Fruit fly (Drosophila melanogaster) whole organism, prepupa: ENCODE data around the gene Osbp.

ENCODE experiments used
- Blimp-1 ChIP-seq: fragments of 200-800 bp; sonication (Bioruptor generic); optimal IDR thresholded peaks from 3 replicates; lab custom pipeline; 2017; ENCODE audit warnings: missing biosample characterization, missing genetic modification characterization, mild to moderate bottlenecking, moderate library complexity, missing genetic modification reagents
- CG10669 ChIP-seq: fragments of 200-800 bp; sonication (Bioruptor generic); optimal IDR thresholded peaks from 3 replicates; lab custom pipeline; 2018; ENCODE audit warnings: missing biosample characterization, mild to moderate bottlenecking, missing genetic modification characterization, moderate library complexity
- CG11294 ChIP-seq: fragments of 200-800 bp; sonication (Bioruptor generic); IDR thresholded peaks from 2 replicates; pipeline ENCODE4 v1.3.6; 2022; ENCODE audit warnings: missing biosample characterization, missing genetic modification characterization
- CG11902 ChIP-seq: fragments of 200-800 bp; sonication (Bioruptor generic); optimal IDR thresholded peaks from 3 replicates; lab custom pipeline; 2016; ENCODE audit warnings: missing biosample characterization, missing genetic modification characterization
- CG15336 ChIP-seq: fragments of 200-800 bp; sonication (Bioruptor generic); IDR thresholded peaks from 2 replicates; pipeline ENCODE4 v1.3.6; 2022; ENCODE audit warnings: missing biosample characterization, missing genetic modification characterization
- CG1621 ChIP-seq: fragments of 200-800 bp; sonication (Bioruptor generic); optimal IDR thresholded peaks from 3 replicates; lab custom pipeline; 2018; ENCODE audit warnings: missing biosample characterization, mild to moderate bottlenecking, missing genetic modification characterization
- CG16779 ChIP-seq: fragments of 200-800 bp; sonication (Bioruptor generic); optimal IDR thresholded peaks from 3 replicates; lab custom pipeline; 2017; ENCODE audit warnings: missing biosample characterization, mild to moderate bottlenecking, missing genetic modification characterization
- CG3032 ChIP-seq: fragments of 200-800 bp; optimal IDR thresholded peaks from 2 replicates; lab custom pipeline; 2019; ENCODE audit warnings: missing biosample characterization, mild to moderate bottlenecking, missing genetic modification characterization, moderate library complexity
- CG32006 ChIP-seq: fragments of 200-800 bp; sonication (Bioruptor generic); optimal IDR thresholded peaks from 3 replicates; lab custom pipeline; 2017; ENCODE audit warnings: missing biosample characterization, mild to moderate bottlenecking, missing genetic modification characterization
- CG34406 ChIP-seq: fragments of 200-800 bp; sonication (Bioruptor generic); optimal IDR thresholded peaks from 3 replicates; lab custom pipeline; 2016; ENCODE audit warnings: missing biosample characterization, missing genetic modification characterization
- CG4318 ChIP-seq: fragments of 200-800 bp; sonication (Bioruptor generic); optimal IDR thresholded peaks from 3 replicates; lab custom pipeline; 2017; ENCODE audit warnings: missing biosample characterization, mild to moderate bottlenecking, missing genetic modification characterization
- CG6163 ChIP-seq: fragments of 200-800 bp; sonication (Bioruptor generic); IDR thresholded peaks from 3 replicates; pipeline ENCODE4 v1.3.6; 2022; ENCODE audit warnings: missing biosample characterization, missing genetic modification characterization
- CG6276 ChIP-seq: fragments of 200-800 bp; sonication (Bioruptor generic); optimal IDR thresholded peaks from 2 replicates; lab custom pipeline; 2017; ENCODE audit warnings: missing biosample characterization, mild to moderate bottlenecking, missing genetic modification characterization
- CG6792 ChIP-seq: fragments of 200-800 bp; sonication (Bioruptor generic); optimal IDR thresholded peaks from 3 replicates; lab custom pipeline; 2016; ENCODE audit warnings: missing biosample characterization, missing genetic modification characterization
- CG6808 ChIP-seq: fragments of 200-800 bp; sonication (Bioruptor generic); optimal IDR thresholded peaks from 3 replicates; lab custom pipeline; 2017; ENCODE audit warnings: missing biosample characterization, missing genetic modification characterization, mild to moderate bottlenecking, moderate library complexity, missing genetic modification reagents
- CG6854 ChIP-seq: fragments of 200-800 bp; sonication (Bioruptor generic); optimal IDR thresholded peaks from 2 replicates; lab custom pipeline; 2017; ENCODE audit warnings: missing biosample characterization, mild to moderate bottlenecking, missing genetic modification characterization
- CG8119 ChIP-seq: fragments of 200-800 bp; sonication (Bioruptor generic); IDR thresholded peaks from 3 replicates; pipeline ENCODE4 v1.3.6; 2022; ENCODE audit warnings: missing biosample characterization, missing genetic modification characterization
- CG8319 ChIP-seq: fragments of 200-800 bp; sonication (Bioruptor generic); optimal IDR thresholded peaks from 3 replicates; lab custom pipeline; 2016; ENCODE audit warnings: missing biosample characterization, missing genetic modification characterization
- CG8632 ChIP-seq: fragments of 200-800 bp; sonication (Bioruptor generic); optimal IDR thresholded peaks from 3 replicates; lab custom pipeline; 2016; ENCODE audit warnings: missing biosample characterization, missing genetic modification characterization
- Eip78C ChIP-seq: fragments of 200-800 bp; sonication (Bioruptor generic); peaks from one replicate; lab custom pipeline; 2016; ENCODE audit warnings: missing biosample characterization, missing genetic modification characterization
- Hr38 ChIP-seq: sonication (Bioruptor generic); optimal IDR thresholded peaks from 2 replicates; lab custom pipeline; 2016; ENCODE audit warnings: missing biosample characterization, missing genetic modification characterization
- Hr39 ChIP-seq: fragments of 200-800 bp; sonication (Bioruptor generic); optimal IDR thresholded peaks from 2 replicates; lab custom pipeline; 2016; ENCODE audit warnings: missing biosample characterization, missing genetic modification characterization
- Hr4 ChIP-seq: fragments of 200-800 bp; sonication (Bioruptor generic); optimal IDR thresholded peaks from 3 replicates; lab custom pipeline; 2016; ENCODE audit warnings: missing biosample characterization, missing genetic modification characterization
- Lpt ChIP-seq: fragments of 200-800 bp; sonication (Bioruptor generic); optimal IDR thresholded peaks from 3 replicates; lab custom pipeline; 2016; ENCODE audit warnings: missing biosample characterization, missing genetic modification characterization
- Met ChIP-seq: fragments of 200-800 bp; sonication (Bioruptor generic); optimal IDR thresholded peaks from 3 replicates; lab custom pipeline; 2016; ENCODE audit warnings: missing biosample characterization, missing genetic modification characterization
- OdsH ChIP-seq: fragments of 200-800 bp; sonication (Bioruptor generic); optimal IDR thresholded peaks from 3 replicates; lab custom pipeline; 2016; ENCODE audit warnings: missing biosample characterization, missing genetic modification characterization
- Smox ChIP-seq: fragments of 200-800 bp; sonication (Bioruptor generic); optimal IDR thresholded peaks from 3 replicates; lab custom pipeline; 2016; ENCODE audit warnings: missing biosample characterization, missing genetic modification characterization
- Sox15 ChIP-seq: fragments of 200-800 bp; sonication (Bioruptor generic); optimal IDR thresholded peaks from 3 replicates; lab custom pipeline; 2016; ENCODE audit warnings: missing biosample characterization, missing genetic modification characterization
- achi ChIP-seq: fragments of 200-800 bp; sonication (Bioruptor generic); optimal IDR thresholded peaks from 3 replicates; lab custom pipeline; 2016; ENCODE audit warnings: missing biosample characterization, missing genetic modification characterization
- cyc ChIP-seq: fragments of 200-800 bp; sonication (Bioruptor generic); optimal IDR thresholded peaks from 3 replicates; lab custom pipeline; 2016; ENCODE audit warnings: missing biosample characterization, missing genetic modification characterization
- dac ChIP-seq: fragments of 200-800 bp; sonication (Bioruptor generic); optimal IDR thresholded peaks from 2 replicates; lab custom pipeline; 2017; ENCODE audit warnings: missing biosample characterization, mild to moderate bottlenecking, missing genetic modification characterization
- dsx ChIP-seq: fragments of 200-800 bp; optimal IDR thresholded peaks from 3 replicates; lab custom pipeline; 2019; ENCODE audit warnings: missing biosample characterization, mild to moderate bottlenecking, missing genetic modification characterization, moderate library complexity; ENCODE audit not compliant: poor library complexity, severe bottlenecking
- eg ChIP-seq: fragments of 200-800 bp; sonication (Bioruptor generic); IDR thresholded peaks from 3 replicates; pipeline ENCODE4 v1.3.6; 2022; ENCODE audit warnings: missing biosample characterization, missing genetic modification characterization
- esn ChIP-seq: fragments of 200-800 bp; sonication (Bioruptor generic); optimal IDR thresholded peaks from 2 replicates; lab custom pipeline; 2016; ENCODE audit warnings: missing biosample characterization, mild to moderate bottlenecking, missing genetic modification characterization, moderate library complexity
- fd59A ChIP-seq: fragments of 200-800 bp; sonication (Bioruptor generic); optimal IDR thresholded peaks from 2 replicates; lab custom pipeline; 2017; ENCODE audit warnings: missing biosample characterization, mild to moderate bottlenecking, missing genetic modification characterization, missing genetic modification reagents
- fd85E ChIP-seq: fragments of 200-800 bp; sonication (Bioruptor generic); optimal IDR thresholded peaks from 3 replicates; lab custom pipeline; 2016; ENCODE audit warnings: missing biosample characterization, missing genetic modification characterization
- fkh ChIP-seq: fragments of 200-800 bp; sonication (Bioruptor generic); optimal IDR thresholded peaks from 3 replicates; lab custom pipeline; 2017; ENCODE audit warnings: missing biosample characterization, mild to moderate bottlenecking, missing genetic modification characterization, moderate library complexity
- lz ChIP-seq: fragments of 200-800 bp; sonication (Bioruptor generic); optimal IDR thresholded peaks from 3 replicates; lab custom pipeline; 2016; ENCODE audit warnings: missing biosample characterization, missing genetic modification characterization
- net ChIP-seq: fragments of 200-800 bp; sonication (Bioruptor generic); optimal IDR thresholded peaks from 3 replicates; lab custom pipeline; 2016; ENCODE audit warnings: missing biosample characterization, missing genetic modification characterization
- pdm3 ChIP-seq: fragments of 200-800 bp; sonication (Bioruptor generic); optimal IDR thresholded peaks from 3 replicates; lab custom pipeline; 2016; ENCODE audit warnings: missing biosample characterization, missing genetic modification characterization
- spab ChIP-seq: fragments of 200-800 bp; sonication (Bioruptor generic); optimal IDR thresholded peaks from 2 replicates; lab custom pipeline; 2017; ENCODE audit warnings: missing biosample characterization, mild to moderate bottlenecking, missing genetic modification characterization, missing genetic modification reagents
- svp ChIP-seq: fragments of 200-800 bp; sonication (Bioruptor generic); peaks from one replicate; lab custom pipeline; 2016; ENCODE audit warnings: missing biosample characterization, missing genetic modification characterization

Osbp gene

dm6 chr3R:24893320-24893955, 44.6 kb downstream of the Osbp start (continued):
- TF ChIP-seq Blimp-1 (GFP tag; lab: Kevin White, UChicago) = peak; percentile 69
- TF ChIP-seq CG32006 (GFP tag; lab: Kevin White, UChicago) = peak; percentile 90
- peak; percentile 87 for TF ChIP-seq svp (GFP tag; lab: Kevin White, UChicago)
- peak; percentile 79 for TF ChIP-seq CG8632
- TF ChIP-seq dsx = peak; percentile 91
- peak; percentile 81 for TF ChIP-seq CG16779 (tag; lab: Kevin White, UChicago)
- TF ChIP-seq CG3032 (tag; lab: Kevin White, UChicago) = peak; percentile 96
- peak; percentile 92 for TF ChIP-seq CG6276 (GFP tag; lab: Kevin White, UChicago)
- TF ChIP-seq cyc = peak; percentile 74
- TF ChIP-seq Sox15 (GFP tag; lab: Kevin White, UChicago) = peak; percentile 39
- peak; percentile 27 for TF ChIP-seq fd85E (GFP tag; lab: Kevin White, UChicago)
- TF ChIP-seq CG6792 = peak; percentile 80
- peak; percentile 77 for TF ChIP-seq Smox (GFP tag; lab: Kevin White, UChicago)
- TF ChIP-seq CG34406 (GFP tag; lab: Kevin White, UChicago) = peak; percentile 82
- TF ChIP-seq CG1621 (tag; lab: Kevin White, UChicago) = peak; percentile 45
- peak; percentile 64 for TF ChIP-seq fkh (GFP tag; lab: Kevin White, UChicago)
- peak; percentile 59 for TF ChIP-seq CG11902 (GFP tag; lab: Kevin White, UChicago)
- peak; percentile 91 for TF ChIP-seq spab
- peak; percentile 94 for TF ChIP-seq Lpt (GFP tag; lab: Kevin White, UChicago)
- peak; percentile 52 for TF ChIP-seq CG8319

dm6 chr3R:24890919-24891318, 47.1 kb downstream of the Osbp start:
- TF ChIP-seq svp (GFP tag; lab: Kevin White, UChicago) (peak; percentile 37), CG6808 (GFP tag; lab: Kevin White, UChicago) (no peak), Eip78C (GFP tag; lab: Kevin White, UChicago) (peak; percentile 69), CG10669 (GFP tag; lab: Kevin White, UChicago) (no peak), CG6792 (peak; percentile 14), Hr38 (GFP tag; lab: Kevin White, UChicago) (no peak), net (GFP tag; lab: Kevin White, UChicago) (no peak), Hr39 (GFP tag; lab: Kevin White, UChicago) (peak; percentile 6), CG6163 (GFP tag; lab: Robert Waterston, UW) (0 out of 3 replicates have a peak, but pooled peaks have one; percentile 16), CG6276 (GFP tag; lab: Kevin White, UChicago) (peak; percentile 38), Sox15 (GFP tag; lab: Kevin White, UChicago) (no peak), fd85E (GFP tag; lab: Kevin White, UChicago) (no peak), Hr4 (GFP tag; lab: Kevin White, UChicago) (peak; percentile 59), dac (GFP tag; lab: Kevin White, UChicago) (peak; percentile 37), CG8119 (GFP tag; lab: Robert Waterston, UW) (peak; percentile 55; the same call in 2 of the 3 replicates), OdsH (GFP tag; lab: Kevin White, UChicago) (peak; percentile 35), esn (GFP tag; lab: Kevin White, UChicago) (no peak), Met (GFP tag; lab: Kevin White, UChicago) (no peak), lz (GFP tag; lab: Kevin White, UChicago) (peak; percentile 5), CG15336 (GFP tag; lab: Robert Waterston, UW) (peak; percentile 67), pdm3 (GFP tag; lab: Kevin White, UChicago) (peak; percentile 38), CG4318 (peak; percentile 47), Lpt (GFP tag; lab: Kevin White, UChicago) (no peak), fd59A (GFP tag; lab: Kevin White, UChicago) (no peak), CG11294 (GFP tag; lab: Robert Waterston, UW) (no peak), achi (GFP tag; lab: Kevin White, UChicago) (peak; percentile 5), eg (GFP tag; lab: Robert Waterston, UW) (peak; percentile 29; the same call in 1 of the 3 replicates), CG32006 (GFP tag; lab: Kevin White, UChicago) (peak; percentile 71), CG6854 (GFP tag; lab: Kevin White, UChicago) (no peak)
